Worm (Caenorhabditis elegans) whole organism, L4 larva: Measurements from ENCODE around the gene Y57A10A.24.

ENCODE experiments used
- aly-2 ChIP-seq: sonication (generic microtip); optimal IDR thresholded peaks from 2 replicates; lab custom pipeline; 2018; ENCODE audit warnings: missing biosample characterization, missing genetic modification characterization
- ama-1 ChIP-seq: fragments of 150-350 bp; optimal IDR thresholded peaks from 2 replicates; lab custom pipeline; 2014; ENCODE audit warnings: inconsistent platforms, mixed read lengths
- gei-8 ChIP-seq: fragments of 200-800 bp; sonication (Bioruptor generic); optimal IDR thresholded peaks from 2 replicates; lab custom pipeline; 2018; ENCODE audit warnings: mild to moderate bottlenecking, missing genetic modification characterization, missing compliant biosample characterization
- lin-39 ChIP-seq: fragments of 150-350 bp; optimal IDR thresholded peaks from 2 replicates; lab custom pipeline; 2014; ENCODE audit warnings: missing biosample characterization, missing genetic modification reagents, missing genetic modification characterization
- lsy-2 ChIP-seq, 2 experiments: fragments of 150-350 bp in 1 of 2; sonication (generic microtip) in 1 of 2; optimal IDR thresholded peaks; 2 replicates each; lab custom pipeline; 2014 to 2017; ENCODE audit warnings: missing biosample characterization in 2 of 2, missing genetic modification characterization in 2 of 2
- mdl-1 ChIP-seq, 2 experiments: fragments of 150-350 bp in 1 of 2; sonication (generic microtip) in 1 of 2; optimal IDR thresholded peaks; 2 replicates each; lab custom pipeline; 2014 to 2017; ENCODE audit warnings: missing biosample characterization in 2 of 2, missing genetic modification characterization in 2 of 2
- mep-1 ChIP-seq: fragments of 150-350 bp; sonication (generic microtip); optimal IDR thresholded peaks from 3 replicates; lab custom pipeline; 2014; ENCODE audit warnings: missing biosample characterization, missing genetic modification characterization
- nhr-102 ChIP-seq: sonication (generic microtip); optimal IDR thresholded peaks from 2 replicates; lab custom pipeline; 2016; ENCODE audit warnings: mild to moderate bottlenecking, missing genetic modification characterization, moderate library complexity, missing compliant biosample characterization
- nhr-11 ChIP-seq: fragments of 150-350 bp; optimal IDR thresholded peaks from 2 replicates; lab custom pipeline; 2014; ENCODE audit warnings: missing biosample characterization, missing genetic modification characterization
- skn-1 ChIP-seq: fragments of 150-350 bp; optimal IDR thresholded peaks from 2 replicates; lab custom pipeline; 2014; ENCODE audit warnings: missing biosample characterization, missing genetic modification characterization
- tag-97 ChIP-seq: fragments of 200-800 bp; sonication (Bioruptor generic); IDR thresholded peaks from 2 replicates; pipeline ENCODE4 v1.3.6; 2022; ENCODE audit warnings: missing genetic modification characterization, missing compliant biosample characterization
- unc-62 ChIP-seq, 3 experiments: fragments of 150-350 bp in 1 of 3; sonication (generic microtip); optimal IDR thresholded peaks in 2 of 3; peaks in 1 of 3; 1 replicate in 1 of 3; 2 replicates in 2 of 3; lab custom pipeline; 2014 to 2017; ENCODE audit warnings: missing biosample characterization in 3 of 3, missing genetic modification characterization in 3 of 3, missing genetic modification reagents in 3 of 3, missing genotype in 1 of 3
- zip-11 ChIP-seq: fragments of 200-800 bp; sonication (Bioruptor generic); IDR thresholded peaks from 2 replicates; pipeline ENCODE4 v1.3.6; 2022; ENCODE audit warnings: missing genetic modification characterization, missing compliant biosample characterization
- ztf-11 ChIP-seq: fragments of 150-350 bp; optimal IDR thresholded peaks from 2 replicates; lab custom pipeline; 2014; ENCODE audit warnings: missing biosample characterization, missing genetic modification characterization

- TF ChIP-seq mep-1 (tag; lab: Kevin White, UChicago) = no peak
- no peak for TF ChIP-seq tag-97 (GFP tag; lab: Robert Waterston, UW)
- no peak for TF ChIP-seq lin-39 (tag; lab: Kevin White, UChicago)
- no peak for TF ChIP-seq gei-8
- no peak for TF ChIP-seq nhr-102 (tag; lab: Kevin White, UChicago)
- TF ChIP-seq zip-11 (GFP tag; lab: Robert Waterston, UW) = no peak
- TF ChIP-seq unc-62 (GFP tag; optimal IDR thresholded peaks at IDR 0.05 in 1 of 2; lab: Kevin White, UChicago) = no peak
- no peak for TF ChIP-seq unc-62 (tag; optimal IDR thresholded peaks at IDR 0.05; lab: Kevin White, UChicago)
- TF ChIP-seq lsy-2 (tag; optimal IDR thresholded peaks at IDR 0.05; lab: Kevin White, UChicago) = no peak
- TF ChIP-seq mdl-1 (tag; optimal IDR thresholded peaks at IDR 0.05; lab: Kevin White, UChicago) = no peak
- no peak for TF ChIP-seq skn-1 (tag; lab: Kevin White, UChicago)
- TF ChIP-seq aly-2 (tag; lab: Kevin White, UChicago) = no peak
- no peak for TF ChIP-seq nhr-11
- TF ChIP-seq ama-1 (lab: Kevin White, UChicago) = no peak
- no peak for TF ChIP-seq ztf-11 (tag; lab: Kevin White, UChicago)
Observed at ce11 chrII:12241792-12242191, 954 bp upstream of the Y57A10A.24 start.
